Worm (Caenorhabditis elegans) whole organism, late embryonic: ENCODE data around the gene tbc-12.

Experiments used
- K02D7.2 ChIP-seq: sonication (generic microtip); optimal IDR thresholded peaks from 2 replicates; lab custom pipeline; 2017; ENCODE audit warnings: mild to moderate bottlenecking, missing genetic modification characterization, missing compliant biosample characterization
- ahr-1 ChIP-seq: sonication (generic microtip); optimal IDR thresholded peaks from 2 replicates; lab custom pipeline; 2016; ENCODE audit warnings: missing genetic modification characterization, missing compliant biosample characterization
- dmd-4 ChIP-seq: sonication (generic microtip); optimal IDR thresholded peaks from 2 replicates; lab custom pipeline; 2016; ENCODE audit warnings: borderline replicate concordance, missing genetic modification characterization, missing compliant biosample characterization
- hlh-30 ChIP-seq: sonication (generic microtip); optimal IDR thresholded peaks from 2 replicates; lab custom pipeline; 2017; ENCODE audit warnings: antibody characterized with exemption, missing genetic modification characterization, missing compliant biosample characterization; ENCODE audit not compliant: insufficient read depth
- pag-3 ChIP-seq: sonication (generic microtip); optimal IDR thresholded peaks from 2 replicates; lab custom pipeline; 2016; ENCODE audit warnings: missing compliant biosample characterization, missing genetic modification characterization, borderline replicate concordance
- sox-2 ChIP-seq: fragments of 200-800 bp; sonication (Bioruptor generic); IDR thresholded peaks from 2 replicates; pipeline ENCODE4 v1.3.6; 2022; ENCODE audit warnings: missing genetic modification reagents, missing genetic modification characterization, missing compliant biosample characterization
- syd-9 ChIP-seq: sonication (generic microtip); optimal IDR thresholded peaks from 2 replicates; lab custom pipeline; 2016; ENCODE audit warnings: mild to moderate bottlenecking, missing genetic modification characterization, moderate library complexity, missing compliant biosample characterization
- tbx-7 ChIP-seq: sonication (generic microtip); optimal IDR thresholded peaks from 2 replicates; lab custom pipeline; 2016; ENCODE audit warnings: missing genotype, missing genetic modification characterization, missing compliant biosample characterization
- unc-42 ChIP-seq: sonication (generic microtip); optimal IDR thresholded peaks from 2 replicates; lab custom pipeline; 2016; ENCODE audit warnings: missing genotype, missing genetic modification characterization, missing compliant biosample characterization
- unc-86 ChIP-seq: sonication (generic microtip); optimal IDR thresholded peaks from 2 replicates; lab custom pipeline; 2016; ENCODE audit warnings: missing genetic modification characterization, missing compliant biosample characterization

DNA sequence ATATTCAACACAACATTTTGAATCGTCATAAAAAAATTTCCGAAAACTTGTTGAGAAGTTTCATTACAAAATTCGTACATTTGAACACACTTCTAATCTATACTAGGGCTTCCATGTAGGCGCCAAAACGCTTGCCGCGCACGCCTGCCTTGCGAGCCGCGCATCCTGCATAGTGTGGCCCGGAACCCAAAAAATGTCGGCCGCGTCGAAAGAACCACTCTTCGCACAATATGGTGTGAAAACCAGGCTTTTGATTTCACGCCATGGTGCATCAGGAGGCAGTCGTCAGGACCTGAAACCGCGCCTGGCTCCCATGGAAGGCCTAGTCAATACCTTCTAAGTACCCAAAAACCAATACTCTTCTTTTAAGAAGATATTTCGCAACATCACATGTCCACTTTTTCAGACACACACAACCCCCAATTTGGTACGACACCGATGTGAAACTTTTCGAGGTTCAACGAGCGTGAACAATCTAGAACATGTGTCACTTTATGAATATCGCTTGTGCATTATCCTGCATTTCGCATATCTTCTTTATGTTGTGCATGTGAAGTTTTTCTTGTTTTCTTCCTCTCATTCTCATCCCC is 38.6 kb downstream of the tbc-12 start:
- TF ChIP-seq dmd-4 (tag; lab: Kevin White, UChicago) (no peak), ahr-1 (tag; lab: Kevin White, UChicago) (no peak), K02D7.2 (tag; lab: Kevin White, UChicago) (no peak), tbx-7 (tag; lab: Kevin White, UChicago) (no peak), unc-42 (tag; lab: Kevin White, UChicago) (no peak), syd-9 (tag; lab: Kevin White, UChicago) (no peak), hlh-30 (tag; lab: Kevin White, UChicago) (no peak), pag-3 (no peak), sox-2 (GFP tag; lab: Robert Waterston, UW) (no peak), unc-86 (tag; lab: Kevin White, UChicago) (no peak)
